Fruit fly (Drosophila melanogaster): ENCODE results near the gene CG13679.

dm6 chr3L:8197779-8198279 is 4.8 kb upstream of the CG13679 start, which contains the start of the genes UbcE2M and Dhps:
- TF ChIP-seq CG8478 (optimal IDR thresholded peaks at IDR 0.05) (no peak), Dll (optimal IDR thresholded peaks at IDR 0.05) (no peak)

Measured in whole organism.